Fruit fly (Drosophila melanogaster): ENCODE data around the gene TfIIB.
A peak's percentile ranks its signal among the peaks of the same experiment; 100 is the strongest.

The TfIIB gene

DNA sequence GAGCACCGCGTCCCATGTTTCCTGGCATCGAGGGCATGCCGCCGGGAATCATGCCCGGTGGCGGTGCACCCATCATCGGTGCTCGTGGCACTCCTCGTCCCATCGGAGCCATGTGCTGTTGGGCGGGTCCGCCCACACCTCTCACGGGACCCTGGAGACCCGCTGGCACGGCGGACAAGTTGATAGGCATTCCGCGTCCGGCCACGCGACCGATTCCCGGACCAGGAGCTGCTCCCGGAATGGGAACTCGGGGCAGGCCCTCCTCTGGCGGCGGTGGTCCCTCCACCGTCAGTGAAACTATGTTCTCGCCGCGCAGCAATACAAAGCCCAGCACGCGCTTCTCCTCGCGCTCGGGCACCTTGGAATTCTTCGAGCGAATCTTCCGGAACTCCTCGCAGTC is 5.5 kb upstream of the TfIIB start:
- TF ChIP-seq CG8119 (GFP tag; IDR thresholded peaks at IDR 0.05) (no peak), Hr4 (GFP tag; optimal IDR thresholded peaks at IDR 0.05) (no peak), Ets96B (tag; optimal IDR thresholded peaks at IDR 0.05) (no peak), topi (GFP tag; optimal IDR thresholded peaks at IDR 0.05) (no peak), Eip78C (GFP tag) (no peak), CG8319 (GFP tag; optimal IDR thresholded peaks at IDR 0.05) (no peak), achi (GFP tag; optimal IDR thresholded peaks at IDR 0.05) (no peak), eg (GFP tag; IDR thresholded peaks at IDR 0.05) (no peak), Ets21C (GFP tag; optimal IDR thresholded peaks at IDR 0.05) (no peak), CG11902 (GFP tag; optimal IDR thresholded peaks at IDR 0.05) (no peak), Gug (GFP tag; IDR thresholded peaks at IDR 0.05) (no peak), CG32006 (GFP tag; optimal IDR thresholded peaks at IDR 0.05) (no peak), CG8632 (GFP tag; optimal IDR thresholded peaks at IDR 0.05) (no peak), dsx (GFP tag; optimal IDR thresholded peaks at IDR 0.05; ENCODE audit: poor library complexity, severe bottlenecking) (no peak)

DNA sequence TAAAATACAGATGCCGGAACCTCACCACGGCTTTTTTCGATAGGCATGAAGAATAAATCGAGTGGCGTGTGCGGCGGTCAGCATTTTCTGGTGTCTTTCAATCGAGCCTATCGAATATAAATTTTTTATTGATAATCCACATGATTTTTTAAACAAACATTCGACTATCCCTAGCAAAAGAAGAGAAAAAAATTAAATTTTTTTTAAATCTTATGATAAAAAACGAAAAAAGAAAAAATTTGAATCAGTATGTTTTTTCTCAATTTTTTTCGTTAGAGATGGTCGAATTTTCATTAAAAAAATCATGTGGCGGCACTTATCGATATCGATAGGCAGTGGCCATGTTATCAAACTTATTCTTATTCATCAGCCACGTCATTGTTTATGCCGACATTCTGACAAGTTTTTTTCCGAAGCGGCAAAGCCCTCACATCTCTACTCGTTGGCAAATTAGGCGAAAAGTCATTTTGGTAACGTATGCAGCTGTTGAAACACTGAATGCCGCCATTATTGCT is 4.5 kb upstream of the TfIIB start, which contains the start of the genes SmB and KdelR:
SmB (minus strand) TSS at position 94 of the 515 bp plus-strand sequence.
KdelR (plus strand) TSS at position 354 of the 515 bp plus-strand sequence.
- TF ChIP-seq CG11762 (GFP tag; optimal IDR thresholded peaks at IDR 0.05; ENCODE audit: insufficient read depth) (no peak), achi (GFP tag; optimal IDR thresholded peaks at IDR 0.05) (no peak), fkh (GFP tag; optimal IDR thresholded peaks at IDR 0.05) (peak; percentile 81), Eip78C (GFP tag) (peak; percentile 26), esn (GFP tag; optimal IDR thresholded peaks at IDR 0.05) (peak; percentile 49), lz (GFP tag; optimal IDR thresholded peaks at IDR 0.05) (peak; percentile 34), CG3032 (tag; optimal IDR thresholded peaks at IDR 0.05) (peak; percentile 13), CG1621 (tag; optimal IDR thresholded peaks at IDR 0.05) (peak; percentile 39)

DNA sequence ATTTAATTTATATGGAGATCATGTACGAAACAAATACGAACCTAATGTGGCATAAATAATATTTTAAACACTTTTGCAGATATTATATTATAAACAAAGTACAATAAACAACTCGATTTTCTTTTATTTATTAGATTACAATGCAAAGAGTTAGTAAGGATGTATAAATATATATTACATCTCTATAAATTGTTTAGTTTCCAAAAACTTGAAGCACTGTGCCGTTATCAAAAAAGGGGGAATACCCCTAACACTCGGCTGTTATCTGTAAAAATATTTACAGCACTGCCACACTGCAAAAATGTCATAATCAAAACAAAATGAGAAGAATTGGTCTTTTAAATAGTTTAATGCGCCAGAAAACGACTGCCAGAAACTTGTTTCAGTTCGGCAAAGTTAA is 2.6 kb upstream of the TfIIB start, which contains the start of gene CG5188:
CG5188 (plus strand) TSS at position 302 of the 400 bp plus-strand sequence.
- TF ChIP-seq fkh (GFP tag; optimal IDR thresholded peaks at IDR 0.05): no peak
- TF ChIP-seq CG3032 (tag; optimal IDR thresholded peaks at IDR 0.05): peak; percentile 52
- TF ChIP-seq CG7368 (GFP tag; optimal IDR thresholded peaks at IDR 0.05): no peak
- peak in 1 of 2 experiments; percentile 1 for TF ChIP-seq ss (GFP tag; optimal IDR thresholded peaks at IDR 0.05)
- TF ChIP-seq cyc (GFP tag; optimal IDR thresholded peaks at IDR 0.05): peak; percentile 23
- peak; percentile 69 for TF ChIP-seq CG15336 (GFP tag; IDR thresholded peaks at IDR 0.05)
- no peak for TF ChIP-seq Ets21C (GFP tag; optimal IDR thresholded peaks at IDR 0.05)
- TF ChIP-seq dsx (GFP tag; optimal IDR thresholded peaks at IDR 0.05; ENCODE audit: poor library complexity, severe bottlenecking): no peak
- no peak for TF ChIP-seq salr (GFP tag; optimal IDR thresholded peaks at IDR 0.05)
- no peak for TF ChIP-seq dac (GFP tag; optimal IDR thresholded peaks at IDR 0.05)
- no peak for TF ChIP-seq CG6808 (GFP tag; optimal IDR thresholded peaks at IDR 0.05)
- no peak for TF ChIP-seq Hr4 (GFP tag; optimal IDR thresholded peaks at IDR 0.05)
- no peak for TF ChIP-seq fd59A (GFP tag; optimal IDR thresholded peaks at IDR 0.05)
- peak; percentile 22 for TF ChIP-seq Sox14 (GFP tag; optimal IDR thresholded peaks at IDR 0.05)
- TF ChIP-seq CG10669 (GFP tag; optimal IDR thresholded peaks at IDR 0.05): no peak
- peak; percentile 35 for TF ChIP-seq CG11762 (GFP tag; optimal IDR thresholded peaks at IDR 0.05; ENCODE audit: insufficient read depth)
- no peak for TF ChIP-seq CG8632 (GFP tag; optimal IDR thresholded peaks at IDR 0.05)
- no peak for TF ChIP-seq CG8319 (GFP tag; optimal IDR thresholded peaks at IDR 0.05)
- no peak for TF ChIP-seq CG4318 (GFP tag; optimal IDR thresholded peaks at IDR 0.05)
- TF ChIP-seq OdsH (GFP tag; optimal IDR thresholded peaks at IDR 0.05): peak; percentile 51
- TF ChIP-seq net (GFP tag; optimal IDR thresholded peaks at IDR 0.05): no peak
- peak; percentile 64 for TF ChIP-seq esn (GFP tag; optimal IDR thresholded peaks at IDR 0.05)
- peak; percentile 35 for TF ChIP-seq CG6792 (GFP tag; optimal IDR thresholded peaks at IDR 0.05)
- no peak for TF ChIP-seq CG6854 (GFP tag; optimal IDR thresholded peaks at IDR 0.05)
- TF ChIP-seq Blimp-1 (GFP tag; optimal IDR thresholded peaks at IDR 0.05): no peak
- peak; percentile 16 for TF ChIP-seq CG31627 (GFP tag; optimal IDR thresholded peaks at IDR 0.05)
- TF ChIP-seq acj6 (GFP tag; optimal IDR thresholded peaks at IDR 0.05): peak; percentile 37
- no peak for TF ChIP-seq Eip75B (GFP tag; optimal IDR thresholded peaks at IDR 0.05)
- peak; percentile 82 for TF ChIP-seq Eip78C (GFP tag)
- TF ChIP-seq CG3919 (GFP tag; optimal IDR thresholded peaks at IDR 0.05): no peak
- no peak for TF ChIP-seq CG16779 (tag; optimal IDR thresholded peaks at IDR 0.05)
- TF ChIP-seq Ets96B (tag; optimal IDR thresholded peaks at IDR 0.05): peak; percentile 49
- peak; percentile 45 for TF ChIP-seq topi (GFP tag; optimal IDR thresholded peaks at IDR 0.05)
- TF ChIP-seq Gug (GFP tag; IDR thresholded peaks at IDR 0.05): 0 out of 2 replicates have a peak, but pooled peaks have one; percentile 9
- no peak for TF ChIP-seq CG34406 (GFP tag; optimal IDR thresholded peaks at IDR 0.05)
- peak; percentile 31; the same call in 1 of the 3 replicates for TF ChIP-seq CG6163 (GFP tag; IDR thresholded peaks at IDR 0.05)
- peak; percentile 65 for TF ChIP-seq lz (GFP tag; optimal IDR thresholded peaks at IDR 0.05)
- no peak for TF ChIP-seq Sox102F (GFP tag; optimal IDR thresholded peaks at IDR 0.05)
- peak; percentile 7 for TF ChIP-seq Sox15 (GFP tag; optimal IDR thresholded peaks at IDR 0.05)

Data from whole organism, prepupa.